Worm (Caenorhabditis elegans) whole organism, mixed stage, embryonic: ENCODE data around the gene cest-13.

Source experiments
- ces-1 ChIP-seq: fragments of 150-350 bp; optimal IDR thresholded peaks from 2 replicates; lab custom pipeline; 2014; ENCODE audit warnings: missing biosample characterization, missing genetic modification reagents, missing genetic modification characterization
- flh-1 ChIP-seq: fragments of 200-800 bp; sonication (Bioruptor generic); optimal IDR thresholded peaks from 2 replicates; lab custom pipeline; 2018; ENCODE audit warnings: mild to moderate bottlenecking, missing genetic modification characterization, moderate library complexity, missing compliant biosample characterization
- lsy-2 ChIP-seq: fragments of 150-350 bp; optimal IDR thresholded peaks from 2 replicates; lab custom pipeline; 2014; ENCODE audit warnings: missing biosample characterization, missing genetic modification characterization
- nhr-237 ChIP-seq: fragments of 150-350 bp; optimal IDR thresholded peaks from 2 replicates; lab custom pipeline; 2014; ENCODE audit warnings: missing biosample characterization, missing genetic modification characterization
- nhr-76 ChIP-seq: sonication (generic microtip); optimal IDR thresholded peaks from 2 replicates; lab custom pipeline; 2017; ENCODE audit warnings: missing biosample characterization, missing genetic modification characterization
- snpc-4 ChIP-seq: fragments of 150-350 bp; optimal IDR thresholded peaks from 2 replicates; lab custom pipeline; 2014; ENCODE audit warnings: missing biosample characterization, missing genetic modification characterization
- unc-62 ChIP-seq: fragments of 150-350 bp; optimal IDR thresholded peaks from 2 replicates; lab custom pipeline; 2014; ENCODE audit warnings: missing biosample characterization, missing genetic modification reagents, missing genetic modification characterization

DNA sequence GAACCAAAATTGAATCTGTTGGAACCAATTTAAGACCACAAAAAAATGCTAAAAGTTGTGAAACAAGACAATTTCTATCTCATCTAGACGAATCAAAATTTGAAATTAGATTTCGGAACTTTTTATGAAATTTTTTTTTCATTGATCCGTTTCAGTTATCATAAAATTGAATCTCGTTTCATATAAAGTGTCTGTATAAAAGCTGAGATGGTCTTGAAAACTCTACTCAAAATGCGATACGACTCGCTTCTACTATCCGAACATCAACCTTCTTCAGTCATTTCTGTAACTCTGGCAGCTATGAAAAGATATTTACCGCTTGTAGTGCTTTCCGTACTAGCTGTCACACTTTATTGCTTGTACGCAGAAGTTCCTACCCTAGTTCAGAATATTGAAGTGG lies 30.5 kb downstream of the cest-13 start, which contains the start of gene ZK1086.3:
- TF ChIP-seq lsy-2 (no peak), nhr-237 (tag; lab: Kevin White, UChicago) (no peak), unc-62 (GFP tag; lab: Kevin White, UChicago) (no peak), ces-1 (GFP tag; lab: Kevin White, UChicago) (no peak), nhr-76 (tag; lab: Kevin White, UChicago) (no peak), flh-1 (GFP tag; lab: Kevin White, UChicago) (no peak), snpc-4 (tag; lab: Kevin White, UChicago) (no peak)
